Worm (Caenorhabditis elegans): ENCODE measurements around the gene Y17G7B.21.

DNA sequence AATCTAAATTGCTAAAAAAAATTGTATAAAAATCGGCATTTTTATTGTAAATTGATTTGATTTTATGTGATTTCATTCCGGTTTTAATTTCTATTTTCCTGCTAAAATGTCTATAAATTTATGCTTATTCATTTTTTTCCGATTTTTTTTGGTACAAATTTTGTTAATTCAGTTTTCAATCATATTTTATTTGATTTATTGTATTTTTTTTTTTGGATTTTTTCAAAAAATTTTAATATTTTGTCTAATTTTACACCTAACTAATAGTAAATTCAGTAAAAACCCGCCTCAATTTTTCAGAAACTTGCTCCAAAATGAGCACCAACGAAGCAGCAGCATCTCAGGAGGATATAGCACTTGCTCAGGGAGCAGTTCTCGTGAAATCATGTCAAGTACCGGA is 15.2 kb upstream of the Y17G7B.21 start, which contains the start of gene dhps-1:
- TF ChIP-seq skn-1 (tag; optimal IDR thresholded peaks at IDR 0.05) (no peak), pqm-1 (tag; optimal IDR thresholded peaks at IDR 0.05) (no peak), nhr-12 (tag; optimal IDR thresholded peaks at IDR 0.05) (no peak), nhr-76 (tag; optimal IDR thresholded peaks at IDR 0.05) (no peak)
